Fruit fly (Drosophila melanogaster) whole organism, embryonic: ENCODE measurements around the gene CG15155.
A peak's percentile ranks its signal among the peaks of the same experiment; 100 is the strongest.

Experiments used
- Atf-2 ChIP-seq: fragments of 200-800 bp; sonication (Bioruptor generic); optimal IDR thresholded peaks from 2 replicates; lab custom pipeline; 2016; ENCODE audit warnings: missing biosample characterization, missing genetic modification characterization
- Bgb ChIP-seq: fragments of 200-800 bp; sonication (Bioruptor generic); IDR thresholded peaks from 2 replicates; pipeline ENCODE4 v1.3.6; 2022; ENCODE audit warnings: missing biosample characterization, missing genetic modification characterization; ENCODE audit not compliant: partially characterized antibody
- Bteb2 ChIP-seq: fragments of 200-800 bp; sonication (Bioruptor generic); optimal IDR thresholded peaks from 2 replicates; lab custom pipeline; 2016; ENCODE audit warnings: missing biosample characterization, missing genetic modification characterization
- CG1024 ChIP-seq: fragments of 200-800 bp; sonication (Bioruptor generic); IDR thresholded peaks from 2 replicates; pipeline ENCODE4 v1.3.6; 2022; ENCODE audit warnings: missing biosample characterization, missing genetic modification characterization
- CG10654 ChIP-seq: fragments of 200-800 bp; sonication (Bioruptor generic); optimal IDR thresholded peaks from 2 replicates; lab custom pipeline; 2016; ENCODE audit warnings: missing biosample characterization, missing genetic modification characterization
- CG12299 ChIP-seq: fragments of 200-800 bp; sonication (Bioruptor generic); optimal IDR thresholded peaks from 2 replicates; lab custom pipeline; 2018; ENCODE audit warnings: missing biosample characterization, mild to moderate bottlenecking, missing genetic modification characterization
- CG1233 ChIP-seq: fragments of 200-800 bp; sonication (Bioruptor generic); optimal IDR thresholded peaks from 4 replicates; lab custom pipeline; 2018; ENCODE audit warnings: missing biosample characterization, mild to moderate bottlenecking, missing genetic modification characterization
- CG13624 ChIP-seq: fragments of 200-800 bp; sonication (Bioruptor generic); optimal IDR thresholded peaks from 2 replicates; lab custom pipeline; 2016; ENCODE audit warnings: missing biosample characterization, missing genetic modification characterization
- CG14860 ChIP-seq: fragments of 200-800 bp; sonication (Bioruptor generic); IDR thresholded peaks from 3 replicates; pipeline ENCODE4 v1.3.6; 2022; ENCODE audit warnings: missing biosample characterization, missing genetic modification characterization; ENCODE audit not compliant: partially characterized antibody
- CG15011 ChIP-seq: fragments of 200-800 bp; sonication (Bioruptor generic); optimal IDR thresholded peaks from 3 replicates; lab custom pipeline; 2018; ENCODE audit warnings: missing biosample characterization, mild to moderate bottlenecking, missing genetic modification characterization
- CG17829 ChIP-seq: fragments of 200-800 bp; optimal IDR thresholded peaks from 2 replicates; lab custom pipeline; 2019; ENCODE audit warnings: missing biosample characterization, mild to moderate bottlenecking, missing genetic modification characterization, moderate library complexity
- CG2199 ChIP-seq: fragments of 200-800 bp; sonication (Bioruptor generic); IDR thresholded peaks from 3 replicates; pipeline ENCODE4 v1.3.6; 2022; ENCODE audit warnings: missing biosample characterization, missing genetic modification characterization
- CG2678 ChIP-seq: fragments of 200-800 bp; sonication (Bioruptor generic); optimal IDR thresholded peaks from 3 replicates; lab custom pipeline; 2019; ENCODE audit warnings: missing biosample characterization, mild to moderate bottlenecking, missing genetic modification characterization, moderate library complexity
- CG30431 ChIP-seq: fragments of 200-800 bp; sonication (Bioruptor generic); optimal IDR thresholded peaks from 2 replicates; lab custom pipeline; 2017; ENCODE audit warnings: missing biosample characterization, missing genetic modification characterization
- CG34422 ChIP-seq: fragments of 200-800 bp; sonication (Bioruptor generic); IDR thresholded peaks from 3 replicates; pipeline ENCODE4 v1.3.6; 2022; ENCODE audit warnings: missing biosample characterization, missing genetic modification characterization
- CG8290 ChIP-seq, 3 experiments: fragments of 200-800 bp; sonication (Bioruptor generic); optimal IDR thresholded peaks; 2 replicates each; lab custom pipeline; 2016 to 2019; ENCODE audit warnings: missing biosample characterization in 3 of 3, missing genetic modification characterization in 3 of 3, mild to moderate bottlenecking in 2 of 3, moderate library complexity in 1 of 3
- CG8944 ChIP-seq: fragments of 200-800 bp; sonication (Bioruptor generic); optimal IDR thresholded peaks from 3 replicates; lab custom pipeline; 2016; ENCODE audit warnings: missing biosample characterization, missing genetic modification characterization
- CoRest ChIP-seq: fragments of 200-800 bp; sonication (Bioruptor generic); optimal IDR thresholded peaks from 3 replicates; lab custom pipeline; 2018; ENCODE audit warnings: missing biosample characterization, mild to moderate bottlenecking, missing genetic modification characterization, moderate library complexity
- CrebB ChIP-seq: fragments of 200-800 bp; sonication (Bioruptor generic); optimal IDR thresholded peaks from 3 replicates; lab custom pipeline; 2018; ENCODE audit warnings: missing biosample characterization, mild to moderate bottlenecking, missing genetic modification characterization
- Dbx ChIP-seq: fragments of 200-800 bp; sonication (Bioruptor generic); IDR thresholded peaks from 3 replicates; pipeline ENCODE4 v1.3.6; 2022; ENCODE audit warnings: missing biosample characterization, missing genetic modification characterization
- Drgx ChIP-seq: fragments of 200-800 bp; sonication (Bioruptor generic); IDR thresholded peaks from 2 replicates; pipeline ENCODE4 v1.3.6; 2022; ENCODE audit warnings: missing biosample characterization, missing genetic modification characterization
- Fer1 ChIP-seq: fragments of 200-800 bp; sonication (Bioruptor generic); optimal IDR thresholded peaks from 2 replicates; lab custom pipeline; 2017; ENCODE audit warnings: missing biosample characterization, mild to moderate bottlenecking, missing genetic modification characterization
- HLH54F ChIP-seq: fragments of 200-800 bp; sonication (Bioruptor generic); optimal IDR thresholded peaks from 3 replicates; lab custom pipeline; 2016; ENCODE audit warnings: missing biosample characterization, missing genetic modification characterization
- Hand ChIP-seq: fragments of 200-800 bp; sonication (Bioruptor generic); optimal IDR thresholded peaks from 2 replicates; lab custom pipeline; 2017; ENCODE audit warnings: mild to moderate bottlenecking, missing biosample characterization, missing genetic modification reagents, missing genetic modification characterization
- NFAT ChIP-seq: fragments of 200-800 bp; sonication (Bioruptor generic); IDR thresholded peaks from 2 replicates; pipeline ENCODE4 v1.3.6; 2022; ENCODE audit warnings: missing biosample characterization, missing genetic modification characterization
- Oli ChIP-seq: fragments of 200-800 bp; sonication (Bioruptor generic); optimal IDR thresholded peaks from 2 replicates; lab custom pipeline; 2018; ENCODE audit warnings: missing biosample characterization, mild to moderate bottlenecking, missing genetic modification characterization, moderate library complexity
- Rx ChIP-seq: fragments of 200-800 bp; sonication (Bioruptor generic); IDR thresholded peaks from 2 replicates; pipeline ENCODE4 v1.3.6; 2022; ENCODE audit warnings: missing biosample characterization, missing genetic modification characterization
- Sox100B ChIP-seq: fragments of 200-800 bp; sonication (Bioruptor generic); optimal IDR thresholded peaks from 3 replicates; lab custom pipeline; 2018; ENCODE audit warnings: missing biosample characterization, mild to moderate bottlenecking, missing genetic modification characterization
- Sry-δ ChIP-seq: fragments of 200-800 bp; sonication (Bioruptor generic); optimal IDR thresholded peaks from 2 replicates; lab custom pipeline; 2016; ENCODE audit warnings: missing biosample characterization, missing genetic modification characterization
- Xrp1 ChIP-seq: fragments of 200-800 bp; sonication (Bioruptor generic); IDR thresholded peaks from 2 replicates; pipeline ENCODE4 v1.3.6; 2022; ENCODE audit warnings: missing biosample characterization, missing genetic modification characterization
- amos ChIP-seq: fragments of 200-800 bp; sonication (Bioruptor generic); IDR thresholded peaks from 2 replicates; pipeline ENCODE4 v1.3.6; 2022; ENCODE audit warnings: missing biosample characterization, missing genetic modification characterization; ENCODE audit not compliant: partially characterized antibody
- br ChIP-seq: fragments of >200 bp; optimal IDR thresholded peaks from 2 replicates; lab custom pipeline; 2017
- cad ChIP-seq: fragments of >200 bp; optimal IDR thresholded peaks from 2 replicates; lab custom pipeline; 2017; ENCODE audit warnings: missing biosample characterization, missing genetic modification characterization
- cato ChIP-seq: fragments of 200-800 bp; sonication (Bioruptor generic); optimal IDR thresholded peaks from 2 replicates; lab custom pipeline; 2016; ENCODE audit warnings: missing biosample characterization, missing genetic modification characterization, borderline replicate concordance
- chn ChIP-seq: fragments of 200-800 bp; sonication (Bioruptor generic); optimal IDR thresholded peaks from 2 replicates; lab custom pipeline; 2016; ENCODE audit warnings: missing biosample characterization, missing genetic modification characterization
- crp ChIP-seq, 2 experiments: fragments of 200-800 bp; sonication (Bioruptor generic); optimal IDR thresholded peaks; 2 replicates in 1 of 2; 3 replicates in 1 of 2; lab custom pipeline; 2017; ENCODE audit warnings: missing biosample characterization in 2 of 2, missing genetic modification characterization in 2 of 2, mild to moderate bottlenecking in 1 of 2, moderate library complexity in 1 of 2
- danr ChIP-seq: fragments of 200-800 bp; sonication (Bioruptor generic); IDR thresholded peaks from 2 replicates; pipeline ENCODE4 v1.3.6; 2022; ENCODE audit warnings: missing biosample characterization, missing genetic modification characterization
- gem ChIP-seq: fragments of 200-800 bp; sonication (Bioruptor generic); optimal IDR thresholded peaks from 2 replicates; lab custom pipeline; 2019; ENCODE audit warnings: missing biosample characterization, mild to moderate bottlenecking, missing genetic modification characterization, moderate library complexity
- gro ChIP-seq: fragments of 200-800 bp; sonication (Bioruptor generic); optimal IDR thresholded peaks from 2 replicates; lab custom pipeline; 2016; ENCODE audit warnings: missing biosample characterization, missing genetic modification characterization
- hbn ChIP-seq: fragments of 200-800 bp; sonication (Bioruptor generic); IDR thresholded peaks from 2 replicates; pipeline ENCODE4 v1.3.6; 2022; ENCODE audit warnings: missing biosample characterization, missing genetic modification characterization; ENCODE audit not compliant: partially characterized antibody
- kah ChIP-seq: fragments of 200-800 bp; sonication (Bioruptor generic); optimal IDR thresholded peaks from 2 replicates; lab custom pipeline; 2018; ENCODE audit warnings: missing biosample characterization, mild to moderate bottlenecking, missing genetic modification characterization
- lov ChIP-seq, 2 experiments: fragments of 200-800 bp in 1 of 2; fragments of >200 bp in 1 of 2; sonication (Bioruptor generic) in 1 of 2; IDR thresholded peaks in 1 of 2; optimal IDR thresholded peaks in 1 of 2; 2 replicates in 1 of 2; 3 replicates in 1 of 2; pipeline versions ENCODE4 v1.3.6 to Lab custom; 2017 to 2022; ENCODE audit warnings: missing biosample characterization in 1 of 2, missing genetic modification characterization in 1 of 2
- nom ChIP-seq: fragments of 200-800 bp; sonication (Bioruptor generic); optimal IDR thresholded peaks from 2 replicates; lab custom pipeline; 2017; ENCODE audit warnings: missing biosample characterization, missing genetic modification characterization, mild to moderate bottlenecking, moderate library complexity, missing genetic modification reagents
- run ChIP-seq: fragments of 200-800 bp; sonication (Bioruptor generic); optimal IDR thresholded peaks from 3 replicates; lab custom pipeline; 2018; ENCODE audit warnings: missing biosample characterization, mild to moderate bottlenecking, missing genetic modification characterization
- schlank ChIP-seq: fragments of 200-800 bp; sonication (Bioruptor generic); optimal IDR thresholded peaks from 2 replicates; lab custom pipeline; 2018; ENCODE audit warnings: missing biosample characterization, mild to moderate bottlenecking, missing genetic modification characterization
- slou ChIP-seq: fragments of 200-800 bp; sonication (Bioruptor generic); optimal IDR thresholded peaks from 3 replicates; lab custom pipeline; 2016; ENCODE audit warnings: missing biosample characterization, missing genetic modification characterization
- slp2 ChIP-seq: fragments of 200-800 bp; sonication (Bioruptor generic); optimal IDR thresholded peaks from 2 replicates; lab custom pipeline; 2016; ENCODE audit warnings: missing biosample characterization, missing genetic modification characterization
- tgo ChIP-seq: fragments of 200-800 bp; sonication (Bioruptor generic); IDR thresholded peaks from 3 replicates; pipeline ENCODE4 v1.3.6; 2022; ENCODE audit warnings: missing biosample characterization, missing genetic modification characterization
- tx ChIP-seq: fragments of 200-800 bp; sonication (Bioruptor generic); optimal IDR thresholded peaks from 2 replicates; lab custom pipeline; 2016; ENCODE audit warnings: missing biosample characterization, missing genetic modification characterization
- wek ChIP-seq: fragments of 200-800 bp; sonication (Bioruptor generic); optimal IDR thresholded peaks from 3 replicates; lab custom pipeline; 2018; ENCODE audit warnings: missing biosample characterization, mild to moderate bottlenecking, missing genetic modification characterization, moderate library complexity

CG15155 gene

DNA sequence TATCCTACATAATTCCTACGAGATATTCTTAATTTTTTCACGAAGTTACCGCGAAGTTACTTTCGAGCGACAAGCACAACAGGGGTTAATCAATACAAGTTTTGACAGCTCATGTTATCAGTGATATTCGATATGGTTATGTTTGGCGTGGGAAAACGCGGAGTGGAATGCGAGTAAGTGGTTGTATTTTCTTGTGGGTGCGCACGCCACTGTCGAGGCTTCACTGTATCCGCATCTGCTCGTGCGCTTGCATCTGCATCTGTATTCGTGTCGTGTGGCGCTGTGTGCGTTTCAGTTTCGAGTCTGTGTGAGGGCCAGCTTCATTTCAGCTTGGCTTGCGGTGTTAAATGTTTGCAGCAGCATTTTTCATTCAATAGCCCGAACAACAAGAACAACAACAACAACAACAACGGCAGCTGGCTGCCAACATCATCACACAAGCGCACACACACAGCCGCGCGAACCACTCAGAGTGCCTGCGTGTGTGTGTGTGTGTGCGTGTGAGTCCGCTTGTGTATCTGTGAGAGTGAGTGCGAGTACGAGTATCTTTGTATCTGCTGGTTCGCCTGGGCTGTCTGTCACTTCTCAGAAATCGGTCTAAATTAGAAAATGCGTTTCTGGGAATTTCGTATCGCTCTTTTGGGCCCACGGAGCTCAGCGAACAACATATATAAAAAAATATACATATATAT is 3.4 kb upstream of the CG15155 start (continued):
- TF ChIP-seq cato (GFP tag; lab: Kevin White, UChicago) (no peak), cad (no peak), CG8944 (peak; percentile 56), Fer1 (GFP tag; lab: Kevin White, UChicago) (no peak), Rx (GFP tag; lab: Robert Waterston, UW) (peak; percentile 62; the same call in 1 of the 2 replicates), Drgx (GFP tag; lab: Robert Waterston, UW) (peak; percentile 63), CG8290 (GFP tag; optimal IDR thresholded peaks at IDR 0.05; lab: Kevin White, UChicago) (peak; percentile 24), CG8290 (tag; optimal IDR thresholded peaks at IDR 0.05; lab: Kevin White, UChicago) (peak; percentile 22 to 78), Xrp1 (peak; percentile 50; the same call in 1 of the 2 replicates), CG1024 (GFP tag; lab: Robert Waterston, UW) (peak; percentile 38; the same call in 1 of the 2 replicates), chn (peak; percentile 60), CoRest (tag; lab: Kevin White, UChicago) (peak; percentile 36), Oli (peak; percentile 33), CG13624 (GFP tag; lab: Kevin White, UChicago) (peak; percentile 59), CG10654 (peak; percentile 26), Atf-2 (peak; percentile 69), tx (peak; percentile 56), wek (GFP tag; lab: Kevin White, UChicago) (peak; percentile 7)

DNA sequence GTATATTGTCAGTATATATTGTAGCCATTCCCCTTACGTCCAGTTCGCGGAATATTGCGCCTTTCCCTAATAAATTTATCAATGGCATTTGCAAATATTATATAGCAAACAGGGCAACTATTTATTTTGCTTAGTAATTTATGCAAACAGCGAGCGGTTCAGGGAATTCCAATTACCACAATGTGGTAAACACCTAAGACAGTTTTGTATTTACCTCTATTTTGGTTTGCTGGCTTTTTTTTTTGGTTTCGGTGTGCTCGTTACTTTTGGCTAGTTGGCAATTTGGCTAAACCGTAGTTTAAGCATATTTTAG is 2.9 kb upstream of the CG15155 start:
- TF ChIP-seq danr (no peak), gro (GFP tag; lab: Kevin White, UChicago) (no peak), lov (optimal IDR thresholded peaks at IDR 0.05; lab: Kevin White, UChicago) (no peak), lov (GFP tag; IDR thresholded peaks at IDR 0.05; lab: Robert Waterston, UW) (no peak), tgo (no peak), CG14860 (GFP tag; lab: Robert Waterston, UW) (no peak), CG34422 (no peak), CG2199 (GFP tag; lab: Robert Waterston, UW) (no peak), CG2678 (tag; lab: Kevin White, UChicago) (no peak), slou (no peak), slp2 (no peak), CG15011 (peak; percentile 26), CG30431 (GFP tag; lab: Kevin White, UChicago) (no peak), gem (tag; lab: Kevin White, UChicago) (peak; percentile 20), NFAT (0 out of 2 replicates have a peak, but pooled peaks have one; percentile 11), hbn (GFP tag; lab: Robert Waterston, UW) (no peak), CG12299 (tag; lab: Kevin White, UChicago) (no peak), schlank (peak; percentile 13), amos (GFP tag; lab: Robert Waterston, UW) (no peak), nom (GFP tag; lab: Kevin White, UChicago) (no peak), run (tag; lab: Kevin White, UChicago) (no peak), CG17829 (tag; lab: Kevin White, UChicago) (no peak), Dbx (GFP tag; lab: Robert Waterston, UW) (peak; percentile 33; the same call in 2 of the 3 replicates), Hand (GFP tag; lab: Kevin White, UChicago) (peak; percentile 39), HLH54F (GFP tag; lab: Kevin White, UChicago) (no peak), CG1233 (GFP tag; lab: Kevin White, UChicago) (peak; percentile 5), Sox100B (peak; percentile 48), Bteb2 (GFP tag; lab: Kevin White, UChicago) (no peak), Bgb (GFP tag; lab: Robert Waterston, UW) (no peak), br (no peak), crp (GFP tag; optimal IDR thresholded peaks at IDR 0.05; lab: Kevin White, UChicago) (no peak), CrebB (tag; lab: Kevin White, UChicago) (no peak), kah (GFP tag; lab: Kevin White, UChicago) (no peak), Sry-δ (GFP tag; lab: Kevin White, UChicago) (no peak)
